Fruit fly (Drosophila melanogaster): Measurements from ENCODE around the gene CG9213.

Gene CG9213

DNA sequence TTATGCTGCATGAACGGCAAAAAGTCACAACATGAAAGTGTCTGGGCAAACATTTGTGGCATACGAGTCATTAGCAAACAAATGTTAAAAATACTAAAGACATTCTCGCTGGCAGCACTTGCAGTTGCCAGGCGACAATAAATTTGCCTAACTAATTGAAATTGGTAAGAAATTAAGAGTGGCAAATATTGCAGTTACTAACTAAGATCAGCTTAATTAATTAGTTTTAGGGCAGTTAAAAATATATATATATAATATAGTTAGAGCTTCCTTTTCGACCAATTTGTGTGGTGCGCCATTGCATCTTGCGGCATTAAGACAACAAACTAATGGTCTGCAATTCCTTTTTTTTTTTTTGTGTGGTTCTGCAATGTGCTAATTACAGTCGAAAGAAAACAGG, 43.6 kb upstream of the CG9213 start (continued):
- TF ChIP-seq CG15479 (GFP tag; optimal IDR thresholded peaks at IDR 0.05) (no peak), CG16813 (GFP tag; IDR thresholded peaks at IDR 0.05; ENCODE audit: partially characterized antibody) (no peak), Spps (tag; optimal IDR thresholded peaks at IDR 0.05) (peak; percentile 45), ro (GFP tag; IDR thresholded peaks at IDR 0.05) (no peak), CG2199 (GFP tag; IDR thresholded peaks at IDR 0.05) (no peak), dmrt99B (tag; optimal IDR thresholded peaks at IDR 0.05) (peak; percentile 23), caup (GFP tag; optimal IDR thresholded peaks at IDR 0.05; ENCODE audit: severe bottlenecking) (no peak), so (GFP tag; IDR thresholded peaks at IDR 0.05) (0 out of 3 replicates have a peak, but pooled peaks have one; percentile 27), CG8765 (GFP tag; IDR thresholded peaks at IDR 0.05) (no peak; the same call in 1 of the 2 replicates), lab (GFP tag; optimal IDR thresholded peaks at IDR 0.05) (peak; percentile 13), Ptx1 (GFP tag; IDR thresholded peaks at IDR 0.05) (peak; percentile 36; the same call in 1 of the 2 replicates), salm (tag; optimal IDR thresholded peaks at IDR 0.05) (no peak), CG16779 (GFP tag; IDR thresholded peaks at IDR 0.05) (no peak), CG12391 (tag; optimal IDR thresholded peaks at IDR 0.05) (peak; percentile 47), HHEX (GFP tag; optimal IDR thresholded peaks at IDR 0.05) (no peak), abd-A (tag; optimal IDR thresholded peaks at IDR 0.05) (no peak), oc (tag; optimal IDR thresholded peaks at IDR 0.05) (peak; percentile 54), ken (GFP tag; IDR thresholded peaks at IDR 0.05) (peak; percentile 54; the same call in 1 of the 3 replicates), CG15011 (GFP tag; optimal IDR thresholded peaks at IDR 0.05) (no peak), CG6683 (GFP tag; optimal IDR thresholded peaks at IDR 0.05) (no peak), CG8359 (GFP tag; optimal IDR thresholded peaks at IDR 0.05; ENCODE audit: borderline replicate concordance) (no peak), CG17385 (GFP tag; optimal IDR thresholded peaks at IDR 0.05) (peak; percentile 11), vvl (GFP tag; IDR thresholded peaks at IDR 0.05) (peak; percentile 64), Ssrp (tag; optimal IDR thresholded peaks at IDR 0.05) (peak; percentile 45), peb (GFP tag; IDR thresholded peaks at IDR 0.05) (0 out of 2 replicates have a peak, but pooled peaks have one; percentile 24), CG5953 (GFP tag; IDR thresholded peaks at IDR 0.05) (no peak), CG11560 (tag; IDR thresholded peaks at IDR 0.05) (no peak), Myb (GFP tag; optimal IDR thresholded peaks at IDR 0.05) (no peak), CG13624 (GFP tag; optimal IDR thresholded peaks at IDR 0.05) (no peak), Side (GFP tag; optimal IDR thresholded peaks at IDR 0.05) (no peak), CG10431 (GFP tag; optimal IDR thresholded peaks at IDR 0.05) (no peak), Xbp1 (GFP tag; optimal IDR thresholded peaks at IDR 0.05) (peak; percentile 1), zf30C (GFP tag; optimal IDR thresholded peaks at IDR 0.05) (no peak), repo (GFP tag; optimal IDR thresholded peaks at IDR 0.05) (no peak), pfk (GFP tag; optimal IDR thresholded peaks at IDR 0.05) (no peak), CG13123 (GFP tag; optimal IDR thresholded peaks at IDR 0.05) (no peak), CG4707 (GFP tag; optimal IDR thresholded peaks at IDR 0.05) (no peak), chn (GFP tag; optimal IDR thresholded peaks at IDR 0.05) (no peak), HmgD (GFP tag; optimal IDR thresholded peaks at IDR 0.05) (no peak), tgo (GFP tag; IDR thresholded peaks at IDR 0.05) (peak; percentile 41; the same call in 1 of the 3 replicates), B-H2 (GFP tag; optimal IDR thresholded peaks at IDR 0.05) (no peak), kay (GFP tag; optimal IDR thresholded peaks at IDR 0.05) (no peak), grau (tag; optimal IDR thresholded peaks at IDR 0.05) (peak; percentile 19), Trl (optimal IDR thresholded peaks at IDR 0.05) (no peak), Trl (GFP tag; optimal IDR thresholded peaks at IDR 0.05) (no peak), Nf-YB (GFP tag; optimal IDR thresholded peaks at IDR 0.05) (no peak), CG4617 (GFP tag; optimal IDR thresholded peaks at IDR 0.05; ENCODE audit: borderline replicate concordance) (no peak), pita (GFP tag; optimal IDR thresholded peaks at IDR 0.05) (no peak), chm (GFP tag; IDR thresholded peaks at IDR 0.05) (peak; percentile 57; the same call in 1 of the 2 replicates), org-1 (GFP tag; optimal IDR thresholded peaks at IDR 0.05) (no peak), Gug (GFP tag; IDR thresholded peaks at IDR 0.05) (no peak)
